Worm (Caenorhabditis elegans) whole organism, L4/young adult: ENCODE measurements around the gene Y53G8AR.5.
A peak's percentile ranks its signal among the peaks of the same experiment; 100 is the strongest.
"Not testable (repeated sequence)": the region's sequence is repeated elsewhere in the genome, so short reads cannot be mapped to it uniquely, and the experiment has no call there.

Experiments used
- W03F9.2 ChIP-seq: fragments of 150-350 bp; optimal IDR thresholded peaks from 2 replicates; lab custom pipeline; 2014; ENCODE audit warnings: missing biosample characterization, missing genetic modification characterization
- dao-5 ChIP-seq: sonication (generic microtip); optimal IDR thresholded peaks from 2 replicates; lab custom pipeline; 2016; ENCODE audit warnings: missing genotype, missing genetic modification characterization, moderate library complexity, missing compliant biosample characterization
- him-1 ChIP-seq: sonication (generic microtip); optimal IDR thresholded peaks from 2 replicates; lab custom pipeline; 2016; ENCODE audit warnings: missing genotype, missing genetic modification reagents, missing genetic modification characterization, missing compliant biosample characterization

Y53G8AR.5 gene

DNA sequence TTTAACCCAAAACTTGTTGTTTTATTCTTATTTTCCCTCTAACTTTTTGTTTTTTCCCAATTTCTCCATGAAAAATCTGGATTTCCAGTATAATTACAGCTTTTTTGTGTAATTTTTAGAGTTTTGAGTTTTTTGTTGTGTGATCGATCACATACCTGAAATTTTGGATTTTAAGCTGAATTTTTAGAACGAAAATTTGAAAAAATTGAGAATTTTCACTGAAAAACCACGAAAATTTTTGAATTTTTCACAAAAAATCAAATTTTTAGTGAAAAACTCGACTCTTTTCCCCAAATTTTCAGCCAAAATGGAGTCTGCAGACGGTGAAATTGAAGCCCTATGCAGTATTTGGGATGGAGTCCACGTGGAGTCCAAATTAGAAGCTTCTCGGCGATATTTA, at the start of gene Y53G8AR.5:
TSS of gene Y53G8AR.5 (plus strand) at position 301 of the 400 bp plus-strand sequence.
- TF ChIP-seq dao-5 (tag; lab: Kevin White, UChicago) (no peak), him-1 (no peak), W03F9.2 (tag; lab: Kevin White, UChicago) (no peak)

DNA sequence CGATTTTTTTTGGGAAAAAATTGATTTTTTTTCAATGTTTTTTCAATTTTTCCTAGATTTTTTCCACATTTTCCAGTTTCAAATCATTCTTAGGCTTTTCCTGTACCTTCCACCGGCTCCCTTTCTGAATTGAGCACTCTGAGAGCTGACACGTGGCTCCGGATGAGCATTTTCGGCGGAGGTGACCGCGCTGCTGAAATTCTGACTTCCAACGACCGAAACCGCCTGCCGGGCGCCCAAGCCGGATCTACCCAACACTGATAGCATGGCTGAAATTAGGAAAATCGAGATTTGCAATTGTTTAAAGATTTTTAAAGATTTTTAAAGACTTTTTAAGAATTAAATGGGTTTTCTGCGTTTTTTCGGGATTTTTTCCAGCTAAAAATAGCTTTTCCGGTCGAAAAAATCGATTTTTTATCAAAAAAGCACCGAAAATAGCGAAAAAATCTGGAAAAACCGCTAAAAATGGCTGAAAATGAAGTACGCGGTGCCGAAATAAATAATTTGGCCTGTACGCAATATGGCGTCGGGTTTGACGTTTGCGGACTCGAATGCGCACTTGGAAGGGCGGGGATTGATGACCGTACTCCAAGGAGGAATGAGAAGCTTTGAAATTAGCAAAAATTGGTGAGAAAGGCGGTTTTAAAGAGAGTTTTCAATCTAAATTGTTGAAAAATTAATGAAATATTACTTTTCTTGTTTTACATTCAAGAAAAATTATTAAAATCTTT, 48.8 kb upstream of the Y53G8AR.5 start, which contains the start of gene nduf-9:
TSS of gene nduf-9 (minus strand) at position 269 of the 731 bp plus-strand sequence.
- TF ChIP-seq him-1 (no peak), W03F9.2 (tag; lab: Kevin White, UChicago) (peak; percentile 39)

DNA sequence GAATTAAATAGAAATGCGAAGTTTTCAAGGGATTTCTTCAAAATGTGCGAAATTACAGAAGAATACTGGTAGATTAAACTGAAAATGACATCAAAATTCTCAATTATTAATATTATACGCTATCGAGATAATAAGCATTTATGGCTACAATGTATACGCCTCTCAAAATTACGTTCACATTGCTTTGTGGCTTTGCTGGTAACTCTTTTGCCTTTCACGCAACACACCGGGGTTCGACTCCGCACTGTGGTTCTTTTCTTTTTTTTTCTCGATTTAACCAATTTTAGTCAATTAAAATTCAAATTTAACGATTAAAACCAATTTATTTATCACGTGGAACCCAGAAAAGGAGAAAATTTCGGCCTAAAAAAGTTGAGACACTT, 48.2 kb upstream of the Y53G8AR.5 start:
- TF ChIP-seq W03F9.2 (tag; lab: Kevin White, UChicago) (no peak), dao-5 (tag; lab: Kevin White, UChicago) (peak; percentile 61), him-1 (no peak)

DNA sequence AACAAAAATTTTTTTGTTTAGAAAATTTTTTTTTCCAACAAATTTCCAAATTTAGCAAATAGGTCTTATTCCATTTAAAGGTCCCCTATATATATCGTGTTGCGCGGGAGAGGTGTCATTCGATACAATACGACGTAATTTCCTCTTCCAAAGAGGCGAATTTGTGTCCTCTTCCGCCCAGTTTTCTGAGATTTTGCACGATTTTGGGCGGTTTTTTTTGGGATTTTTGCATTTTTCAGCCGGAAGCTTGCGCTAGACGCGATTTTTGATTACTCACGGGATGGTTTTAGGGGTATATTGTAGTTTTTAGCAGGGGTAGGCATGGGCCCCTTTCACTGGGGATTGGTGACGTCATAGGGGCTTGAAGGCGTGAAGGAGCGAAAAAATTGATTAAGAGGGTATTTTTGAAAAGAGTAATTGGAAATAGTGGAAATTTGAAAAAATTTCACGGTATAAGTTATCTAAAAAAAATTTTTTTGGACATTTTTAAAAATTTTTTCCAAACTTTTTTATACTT, 46.6 kb upstream of the Y53G8AR.5 start, which contains the start of gene Y53G8AL.4:
TSS of gene Y53G8AL.4 (minus strand) at position 51 of the 517 bp plus-strand sequence.
- TF ChIP-seq dao-5 (tag; lab: Kevin White, UChicago), result no peak
- TF ChIP-seq W03F9.2 (tag; lab: Kevin White, UChicago), result no peak
- no peak for TF ChIP-seq him-1

- TF ChIP-seq dao-5 (tag; lab: Kevin White, UChicago) (no peak), him-1 (no peak), W03F9.2 (tag; lab: Kevin White, UChicago) (no peak)
Measured at ce11 chrIII:3253043-3253442, 44.2 kb upstream of the Y53G8AR.5 start, which contains the start of gene Y53G8AL.3. Gene Y53G8AL.3, minus strand, starts transcription at chrIII:3253143.

DNA sequence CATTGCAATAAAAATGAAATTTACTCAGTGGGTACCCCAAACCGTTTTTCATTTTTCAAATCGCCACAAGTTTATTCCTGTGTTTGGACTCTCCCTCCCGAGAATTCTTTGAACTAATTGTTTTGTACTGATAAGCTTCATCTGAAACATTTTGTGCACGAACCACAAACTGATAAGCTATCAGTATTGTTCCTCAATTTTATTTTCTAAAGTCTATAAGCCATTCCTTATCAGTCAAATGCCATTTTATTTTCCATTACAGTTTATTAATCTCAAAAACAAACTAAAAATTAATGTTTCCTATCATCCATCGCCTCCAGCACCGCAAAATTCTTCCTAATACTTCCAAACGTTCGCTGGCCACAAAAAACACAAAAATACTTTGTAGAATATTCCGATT, 43.5 kb upstream of the Y53G8AR.5 start:
- TF ChIP-seq dao-5 (tag; lab: Kevin White, UChicago) (no peak), him-1 (no peak), W03F9.2 (tag; lab: Kevin White, UChicago) (no peak)

DNA sequence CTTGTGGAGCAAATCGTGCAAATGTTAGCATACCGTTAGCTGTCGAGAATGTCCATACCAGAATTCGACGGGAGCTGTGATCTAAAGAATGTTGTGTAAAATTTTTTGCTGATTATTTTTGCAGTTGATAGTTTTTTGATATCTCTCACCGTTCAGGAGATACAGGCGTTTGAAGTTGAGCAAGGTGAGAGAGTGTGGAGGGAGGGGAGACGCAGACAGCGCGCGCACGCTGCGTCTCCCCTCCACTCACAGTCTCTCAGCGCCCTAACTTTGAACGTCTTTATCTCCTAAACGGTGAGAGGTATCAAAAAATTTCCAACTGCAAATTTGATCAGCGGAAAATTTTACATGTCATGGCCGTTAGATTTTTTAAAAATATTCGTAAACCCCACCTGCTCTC, 42.2 kb upstream of the Y53G8AR.5 start:
- no peak for TF ChIP-seq W03F9.2 (tag; lab: Kevin White, UChicago)
- TF ChIP-seq dao-5 (tag; lab: Kevin White, UChicago), result no peak
- TF ChIP-seq him-1, result no peak

- TF ChIP-seq dao-5 (tag; lab: Kevin White, UChicago), result no peak
- no peak for TF ChIP-seq W03F9.2 (tag; lab: Kevin White, UChicago)
- TF ChIP-seq him-1, result no peak
Measured at ce11 chrIII:3255575-3255974, 41.7 kb upstream of the Y53G8AR.5 start, which contains the start of gene Y53G8AM.4. Gene Y53G8AM.4, minus strand, starts transcription at chrIII:3255675.

DNA sequence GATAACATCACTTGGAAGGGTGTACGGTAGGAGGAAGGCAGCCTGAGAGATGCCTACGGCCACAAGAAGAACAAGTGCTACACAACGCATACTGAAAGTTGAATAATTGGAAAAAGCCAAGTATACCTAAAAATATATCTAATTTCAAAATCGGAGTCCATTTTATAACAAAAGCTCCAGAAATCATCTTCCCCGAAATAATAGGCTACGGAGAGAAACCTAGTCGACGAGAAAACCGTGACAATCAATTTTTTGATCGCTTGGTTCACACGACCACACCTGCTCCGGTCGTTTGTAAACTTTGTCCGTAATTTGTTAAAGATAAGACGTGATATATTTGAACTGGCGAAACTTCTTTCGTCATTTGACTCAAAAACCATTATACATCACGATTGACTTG, 38.9 kb upstream of the Y53G8AR.5 start, which contains the start of gene nspg-7.2:
TSS of gene nspg-7.2 (minus strand) at position 101 of the 400 bp plus-strand sequence.
- no peak for TF ChIP-seq W03F9.2 (tag; lab: Kevin White, UChicago)
- TF ChIP-seq dao-5 (tag; lab: Kevin White, UChicago), result no peak
- TF ChIP-seq him-1, result no peak

DNA sequence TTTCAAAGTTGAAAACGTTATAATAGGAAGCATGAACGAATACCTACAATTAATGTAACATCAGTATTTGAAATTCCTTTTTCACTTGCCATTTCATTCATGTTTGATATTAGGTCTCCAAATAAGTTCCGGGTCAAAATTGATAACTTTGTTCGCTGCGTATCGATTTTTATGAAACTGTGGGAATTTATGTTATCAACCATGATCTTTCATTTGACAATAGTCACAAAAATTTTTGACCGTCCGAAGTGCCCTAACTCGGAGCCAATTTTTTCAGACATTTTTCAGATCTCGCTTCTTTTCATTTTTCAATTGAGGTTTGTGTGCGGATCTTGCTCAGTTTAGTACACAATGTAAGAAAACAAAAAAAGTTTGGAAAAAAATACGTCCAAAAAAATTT, 37.6 kb upstream of the Y53G8AR.5 start, which contains the start of gene Y53G8AM.6:
TSS of gene Y53G8AM.6 (minus strand) at position 101 of the 400 bp plus-strand sequence.
- TF ChIP-seq W03F9.2 (tag; lab: Kevin White, UChicago); dao-5 (tag; lab: Kevin White, UChicago); him-1: not testable (repeated sequence)

DNA sequence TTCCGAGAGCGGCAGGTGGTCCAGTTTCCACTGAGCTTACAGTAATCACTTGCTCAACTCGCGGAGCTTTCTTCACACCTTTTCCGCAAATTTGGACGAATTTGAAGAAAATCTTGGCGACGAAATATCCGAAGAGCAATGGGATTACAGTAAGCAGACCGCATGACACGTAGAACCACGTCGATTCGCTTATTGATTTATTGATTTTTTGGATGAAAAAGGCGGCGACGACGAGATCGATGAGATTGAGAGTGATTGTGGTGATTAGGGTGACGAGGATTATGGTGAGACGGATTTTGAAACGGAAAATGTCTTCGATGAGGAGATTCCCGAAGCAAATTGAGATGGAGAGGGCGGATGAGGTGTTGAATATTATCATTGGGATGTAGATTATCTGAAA, 33.6 kb upstream of the Y53G8AR.5 start:
- TF ChIP-seq dao-5 (tag; lab: Kevin White, UChicago) (no peak), him-1 (no peak), W03F9.2 (tag; lab: Kevin White, UChicago) (no peak)

DNA sequence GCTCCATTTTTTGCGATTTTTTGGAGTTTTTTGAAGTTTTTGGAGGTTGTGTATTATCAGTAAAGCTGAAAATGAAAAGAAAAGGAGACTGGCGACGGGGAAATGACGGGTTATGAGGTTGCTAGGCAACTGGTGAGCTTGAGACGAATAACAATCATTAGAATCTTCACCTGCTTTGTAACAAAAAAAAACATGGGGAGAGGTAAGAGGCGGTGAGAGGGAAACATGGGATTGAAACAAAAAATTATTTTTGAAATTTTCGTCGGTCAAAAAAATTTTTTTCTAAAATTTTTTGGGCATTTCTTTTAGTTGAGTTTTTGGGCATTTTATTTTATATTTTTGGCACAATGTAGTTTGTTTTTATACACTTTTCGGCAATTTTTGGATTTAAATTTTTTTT, 30.6 kb upstream of the Y53G8AR.5 start, which contains the start of gene Y53G8AM.7:
TSS of gene Y53G8AM.7 (minus strand) at position 101 of the 400 bp plus-strand sequence.
- TF ChIP-seq W03F9.2 (tag; lab: Kevin White, UChicago), result no peak
- no peak for TF ChIP-seq dao-5 (tag; lab: Kevin White, UChicago)
- no peak for TF ChIP-seq him-1

- TF ChIP-seq dao-5 (tag; lab: Kevin White, UChicago) (no peak), W03F9.2 (tag; lab: Kevin White, UChicago) (peak; percentile 36)
Measured at ce11 chrIII:3271682-3272081, 25.6 kb upstream of the Y53G8AR.5 start.

DNA sequence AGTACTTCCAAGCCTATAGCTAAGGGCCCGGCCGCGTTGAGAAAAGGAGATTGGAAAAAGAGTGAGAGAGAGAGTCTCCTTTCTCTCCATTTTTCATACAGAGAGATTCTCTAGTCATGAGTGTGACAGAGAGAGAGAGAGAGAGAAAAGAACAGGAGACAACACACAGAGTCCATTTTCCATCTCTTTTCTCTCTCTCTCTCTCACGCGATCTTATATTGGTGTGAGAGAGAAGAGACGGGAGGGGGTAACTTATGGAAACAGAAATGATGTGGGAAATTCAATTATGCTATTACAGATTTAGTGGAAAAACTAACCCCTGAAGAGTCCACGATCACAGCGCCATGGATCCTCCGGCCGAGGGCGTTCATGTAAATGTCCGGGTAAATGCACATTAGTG, 24.1 kb upstream of the Y53G8AR.5 start:
- TF ChIP-seq W03F9.2 (tag; lab: Kevin White, UChicago) (no peak), dao-5 (tag; lab: Kevin White, UChicago) (no peak), him-1 (no peak)
